Worm (Caenorhabditis elegans) whole organism, dauer: ENCODE measurements around the gene W10D9.3.
"Not testable (repeated sequence)": the region's sequence is repeated elsewhere in the genome, so short reads cannot be mapped to it uniquely, and the experiment has no call there.

Experiments
- unc-62 ChIP-seq: sonication (generic microtip); optimal IDR thresholded peaks from 2 replicates; lab custom pipeline; 2017; ENCODE audit warnings: missing biosample characterization, missing genetic modification reagents, missing genetic modification characterization

Gene W10D9.3

ce11 chrII:460835-461234 is at the start of gene W10D9.3:
Gene W10D9.3, minus strand, starts transcription at chrII:460935.
- no peak for TF ChIP-seq unc-62 (GFP tag; lab: Kevin White, UChicago)

ce11 chrII:509230-509629 is 48.5 kb upstream of the W10D9.3 start, which contains the start of gene srh-105:
Gene srh-105, minus strand, starts transcription at chrII:509330.
- no peak for TF ChIP-seq unc-62 (GFP tag; lab: Kevin White, UChicago)

ce11 chrII:508603-509002 is 47.9 kb upstream of the W10D9.3 start:
- TF ChIP-seq unc-62 (GFP tag; lab: Kevin White, UChicago) = no peak

DNA sequence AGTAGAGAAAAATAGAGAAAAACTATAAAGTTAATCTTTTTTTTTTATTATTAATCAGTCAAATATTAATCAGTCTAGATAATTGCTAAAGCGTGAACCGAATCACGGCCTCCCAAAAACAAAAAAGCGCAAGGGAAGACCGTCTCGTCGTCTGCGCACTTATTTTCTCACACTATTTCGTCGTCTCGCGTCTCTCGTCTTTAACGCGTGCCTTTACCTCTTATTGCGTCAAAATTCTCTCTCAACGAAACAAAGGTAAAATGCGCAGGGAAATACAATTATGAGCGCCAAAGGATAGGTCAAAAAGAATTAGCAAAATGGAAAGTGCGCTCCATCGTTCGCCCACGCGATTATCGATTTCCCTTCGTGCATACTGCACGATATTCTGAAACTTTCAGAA is 45.3 kb upstream of the W10D9.3 start:
- no peak for TF ChIP-seq unc-62 (GFP tag; lab: Kevin White, UChicago)

ce11 chrII:502638-503037 is 41.9 kb upstream of the W10D9.3 start:
- TF ChIP-seq unc-62 (GFP tag; lab: Kevin White, UChicago) = no peak

DNA sequence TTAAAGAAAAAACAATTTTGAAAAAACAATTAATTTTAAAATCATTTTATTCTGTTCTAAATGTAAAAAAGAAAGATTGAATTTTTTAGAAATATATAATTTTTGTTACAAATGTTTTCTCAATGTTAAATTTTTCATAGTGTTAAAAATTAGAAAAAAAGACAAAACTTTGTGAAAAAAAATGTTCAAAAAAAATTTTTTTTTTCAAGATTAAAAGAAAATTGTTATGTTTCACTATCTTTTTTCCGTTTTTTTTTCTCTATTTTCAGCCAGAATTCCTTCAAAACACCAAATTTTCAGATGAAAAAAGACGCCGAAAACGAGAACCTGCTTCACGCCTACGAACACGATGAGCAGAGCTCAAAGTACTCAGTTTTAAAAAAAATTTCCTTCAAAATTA is 34.4 kb upstream of the W10D9.3 start, which contains the start of gene sms-5:
Gene sms-5, plus strand, starts transcription at position 301 of the 400 bp plus-strand sequence.
- TF ChIP-seq unc-62 (GFP tag; lab: Kevin White, UChicago) = no peak

DNA sequence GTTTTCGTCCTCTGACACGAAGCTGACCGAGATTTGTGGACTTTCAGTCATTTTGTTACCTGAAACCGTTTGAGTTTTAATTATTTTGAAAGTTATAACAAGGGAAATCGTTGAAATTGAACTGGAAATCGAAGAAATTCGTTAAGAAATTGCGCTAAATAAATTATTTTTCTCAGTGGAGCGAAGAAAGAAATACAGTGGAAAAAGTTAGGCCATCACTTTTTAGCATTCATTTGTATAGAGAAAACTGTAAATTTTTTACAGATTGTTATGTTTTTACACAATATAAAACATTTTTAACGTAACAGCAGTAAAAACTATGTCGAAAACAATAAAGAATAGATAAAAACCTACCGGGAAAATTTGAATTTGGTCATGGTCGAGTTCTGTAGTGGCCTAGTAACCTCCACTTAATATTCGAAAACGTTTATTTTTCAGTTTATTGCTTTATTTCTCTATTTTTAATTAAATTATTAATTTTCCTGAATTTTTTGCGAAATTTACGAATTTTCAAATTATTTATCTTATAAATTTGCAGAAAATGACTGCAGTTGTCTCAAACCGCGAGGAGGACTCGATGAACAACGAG is 23.7 kb upstream of the W10D9.3 start, which contains the start of the genes gldi-1 and prp-21:
Gene gldi-1, minus strand, starts transcription at position 51 of the 589 bp plus-strand sequence.
Gene prp-21, plus strand, starts transcription at position 539 of the 589 bp plus-strand sequence.
- TF ChIP-seq unc-62 (GFP tag; lab: Kevin White, UChicago) = no peak

DNA sequence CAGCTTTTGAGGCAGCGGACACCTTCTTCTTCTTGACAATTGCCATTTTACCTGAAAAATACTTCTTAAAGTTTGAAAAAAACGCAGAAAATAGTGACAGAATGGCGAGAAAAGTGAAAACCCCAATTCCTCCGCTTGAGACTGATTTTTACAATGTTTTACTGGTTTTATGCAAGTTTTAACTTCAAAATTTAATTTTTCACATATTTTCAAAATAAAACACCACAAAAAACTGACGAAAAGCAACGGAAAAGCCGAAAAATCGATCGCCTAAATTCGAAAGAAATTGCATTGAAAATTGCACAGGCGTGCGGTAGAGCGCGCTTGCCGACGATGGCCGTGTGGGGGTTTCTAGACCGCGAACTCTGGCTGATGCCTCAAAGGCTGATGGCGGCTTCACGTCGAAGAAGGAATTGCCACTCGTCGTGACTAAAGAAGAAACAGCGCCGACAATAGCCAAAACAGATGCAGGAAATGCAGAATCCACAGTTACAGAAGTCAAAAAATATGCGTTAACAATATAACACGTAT is 15.2 kb upstream of the W10D9.3 start, which contains the start of gene nsun-1:
Gene nsun-1, minus strand, starts transcription at position 51 of the 531 bp plus-strand sequence.
- TF ChIP-seq unc-62 (GFP tag; lab: Kevin White, UChicago) = no peak

DNA sequence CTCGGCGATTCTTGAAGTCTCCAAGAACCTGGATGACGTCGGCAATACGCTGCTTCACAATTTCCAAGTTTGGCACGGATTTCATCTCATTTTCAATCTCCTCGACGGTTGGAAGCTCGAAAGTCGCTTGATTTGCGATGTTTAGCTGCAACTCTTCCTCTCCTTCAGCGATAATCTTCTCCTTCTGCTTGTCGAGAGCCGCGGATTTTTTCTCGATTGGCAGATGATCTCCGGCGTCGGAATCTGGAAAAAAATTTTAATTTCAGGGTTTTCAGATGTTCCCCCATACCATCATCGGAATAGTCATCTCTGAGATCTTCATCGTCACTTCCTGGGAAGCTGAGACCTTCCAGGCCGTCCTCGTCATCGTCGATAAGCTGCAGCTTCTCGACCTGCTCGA is 14.6 kb upstream of the W10D9.3 start:
- TF ChIP-seq unc-62 (GFP tag; lab: Kevin White, UChicago) = no peak

DNA sequence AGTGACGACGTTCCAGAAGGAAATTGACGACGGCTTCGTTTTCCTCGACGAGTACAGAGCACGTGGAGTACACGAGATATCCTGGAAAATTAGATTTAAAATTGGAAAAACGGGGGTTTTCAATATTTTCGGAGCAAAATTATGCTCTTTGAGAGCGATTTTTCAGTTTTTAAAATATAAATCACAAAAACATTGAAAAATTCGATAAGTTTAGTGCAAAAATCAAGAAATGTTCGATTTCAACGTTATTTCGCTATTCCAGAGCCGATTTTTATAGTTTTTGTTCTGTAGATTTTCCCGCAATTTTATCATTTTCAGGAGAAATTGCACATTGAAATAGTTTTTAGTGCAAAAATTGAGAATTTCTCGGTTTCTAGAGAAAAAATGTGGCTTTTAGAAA is 12.5 kb upstream of the W10D9.3 start, which contains the start of gene W07E6.5:
Gene W07E6.5, plus strand, starts transcription at position 301 of the 400 bp plus-strand sequence.
- TF ChIP-seq unc-62 (GFP tag; lab: Kevin White, UChicago) = no peak

- TF ChIP-seq unc-62 (GFP tag; lab: Kevin White, UChicago) = no peak
These were observed 9.6 kb upstream of the W10D9.3 start, which contains the start of gene tomm-22 for ce11 chrII:470375-470774. Gene tomm-22, minus strand, starts transcription at chrII:470475.

ce11 chrII:467265-467664 is 6.5 kb upstream of the W10D9.3 start, which contains the start of gene nfyb-1:
Gene nfyb-1, minus strand, starts transcription at chrII:467365.
- TF ChIP-seq unc-62 (GFP tag; lab: Kevin White, UChicago) = no peak

DNA sequence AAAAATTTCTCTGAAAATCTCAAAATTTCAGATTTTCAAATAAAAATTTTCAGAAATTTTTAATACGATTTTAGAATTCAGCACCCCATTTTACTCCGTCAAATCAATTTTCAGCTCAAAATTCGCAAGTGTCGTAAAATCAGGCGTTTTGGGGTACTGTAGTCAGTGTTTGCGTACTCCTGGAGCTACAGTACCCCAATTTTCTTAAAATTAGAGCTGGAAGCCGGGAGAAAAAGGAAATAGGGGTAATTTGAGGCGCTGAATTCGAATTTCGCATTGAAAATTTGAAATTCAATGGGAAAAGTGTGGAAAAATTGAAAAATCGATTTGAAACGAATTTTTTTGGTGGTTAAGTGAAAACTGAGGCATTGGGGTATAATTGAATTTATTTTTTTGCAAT is 562 bp upstream of the W10D9.3 start:
- no peak for TF ChIP-seq unc-62 (GFP tag; lab: Kevin White, UChicago)

- no peak for TF ChIP-seq unc-62 (GFP tag; lab: Kevin White, UChicago)
These were observed 2.9 kb downstream of the W10D9.3 start, which contains the start of gene gvd-1 for ce11 chrII:457790-458189. Gene gvd-1, minus strand, starts transcription at chrII:457890.

ce11 chrII:456371-456770 is 4.4 kb downstream of the W10D9.3 start:
- no peak for TF ChIP-seq unc-62 (GFP tag; lab: Kevin White, UChicago)

DNA sequence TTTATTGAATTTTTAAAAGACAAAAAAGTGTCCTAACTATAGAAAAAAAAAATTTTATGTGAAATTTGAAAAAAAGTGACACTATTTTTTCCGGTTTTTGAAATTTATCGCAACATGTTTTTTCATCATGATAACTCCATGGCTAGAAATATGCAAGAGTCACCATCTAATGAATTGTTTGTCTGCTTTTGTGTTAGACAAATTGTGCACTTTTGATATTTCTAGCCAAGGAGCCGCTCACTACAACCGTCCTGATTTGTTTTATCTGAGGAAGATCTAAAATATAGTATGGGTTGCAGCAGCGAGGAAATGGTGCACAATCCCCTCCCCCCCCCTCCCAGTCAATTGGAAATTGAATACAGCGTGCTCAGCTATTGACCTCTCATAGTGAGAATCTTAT is 6.1 kb downstream of the W10D9.3 start, which contains the start of gene W10D9.1:
Gene W10D9.1, plus strand, starts transcription at position 301 of the 400 bp plus-strand sequence.
- not testable (repeated sequence) for TF ChIP-seq unc-62 (GFP tag; lab: Kevin White, UChicago)
